Worm (Caenorhabditis elegans) whole organism, L4 larva: Measurements from ENCODE around the gene flad-1.

Source experiments
- Y48G9A.11 ChIP-seq: fragments of 200-800 bp; sonication (Bioruptor generic); IDR thresholded peaks from 2 replicates; pipeline ENCODE4 v1.3.6; 2022; ENCODE audit warnings: missing genetic modification reagents, missing genetic modification characterization, missing compliant biosample characterization
- aha-1 ChIP-seq: fragments of 150-350 bp; peaks from one replicate; lab custom pipeline; 2014; ENCODE audit warnings: missing biosample characterization, missing genetic modification characterization
- hif-1 ChIP-seq, 2 experiments: sonication (generic microtip); optimal IDR thresholded peaks; 2 replicates each; lab custom pipeline; 2016 to 2017; ENCODE audit warnings: missing compliant biosample characterization in 2 of 2, missing genetic modification characterization in 2 of 2, missing genetic modification reagents in 2 of 2, missing genotype in 2 of 2, mild to moderate bottlenecking in 1 of 2
- lin-13 ChIP-seq: fragments of 150-350 bp; optimal IDR thresholded peaks from 2 replicates; lab custom pipeline; 2014; ENCODE audit warnings: missing biosample characterization, missing genetic modification reagents, missing genetic modification characterization
- nhr-11 ChIP-seq: fragments of 150-350 bp; optimal IDR thresholded peaks from 2 replicates; lab custom pipeline; 2014; ENCODE audit warnings: missing biosample characterization, missing genetic modification characterization
- nhr-48 ChIP-seq: sonication (generic microtip); optimal IDR thresholded peaks from 2 replicates; lab custom pipeline; 2016; ENCODE audit warnings: mild to moderate bottlenecking, missing genetic modification characterization, missing compliant biosample characterization
- pha-4 ChIP-seq, 2 experiments: fragments of 150-350 bp in 1 of 2; fragments of 200-800 bp in 1 of 2; sonication (Bioruptor generic) in 1 of 2; IDR thresholded peaks in 1 of 2; optimal IDR thresholded peaks in 1 of 2; 2 replicates each; pipeline versions ENCODE4 v1.3.6 to Lab custom; 2014 to 2022; ENCODE audit warnings: missing genetic modification characterization in 2 of 2, missing genetic modification reagents in 2 of 2, missing biosample characterization in 1 of 2, missing compliant biosample characterization in 1 of 2

- TF ChIP-seq aha-1 (no peak), nhr-11 (peak; percentile 3), pha-4 (GFP tag; IDR thresholded peaks at IDR 0.05; lab: Robert Waterston, UW) (no peak), pha-4 (tag; optimal IDR thresholded peaks at IDR 0.05; lab: Kevin White, UChicago) (no peak), Y48G9A.11 (no peak), hif-1 (tag; optimal IDR thresholded peaks at IDR 0.05; lab: Kevin White, UChicago) (no peak), lin-13 (GFP tag; lab: Kevin White, UChicago) (no peak), nhr-48 (no peak)
Measured at ce11 chrII:9956116-9956515, 12.2 kb downstream of the flad-1 start.
